Fruit fly (Drosophila melanogaster) whole organism, embryonic: ENCODE data around the gene Swip-1.
A peak's percentile ranks its signal among the peaks of the same experiment; 100 is the strongest.

Source experiments
- Atf6 ChIP-seq: fragments of 200-800 bp; sonication (Bioruptor generic); IDR thresholded peaks from 2 replicates; pipeline ENCODE4 v1.3.6; 2022; ENCODE audit warnings: missing biosample characterization, missing genetic modification characterization
- CG10267 ChIP-seq: fragments of 200-800 bp; sonication (Bioruptor generic); optimal IDR thresholded peaks from 2 replicates; lab custom pipeline; 2018; ENCODE audit warnings: missing biosample characterization, mild to moderate bottlenecking, missing genetic modification characterization, moderate library complexity
- CG10431 ChIP-seq: fragments of 200-800 bp; sonication (Bioruptor generic); optimal IDR thresholded peaks from 3 replicates; lab custom pipeline; 2018; ENCODE audit warnings: missing biosample characterization, mild to moderate bottlenecking, missing genetic modification characterization
- CG10565 ChIP-seq: fragments of 200-800 bp; sonication (Bioruptor generic); optimal IDR thresholded peaks from 3 replicates; lab custom pipeline; 2016; ENCODE audit warnings: missing biosample characterization, mild to moderate bottlenecking, missing genetic modification characterization
- CG11456 ChIP-seq: fragments of 200-800 bp; sonication (Bioruptor generic); IDR thresholded peaks from 3 replicates; pipeline ENCODE4 v1.3.6; 2022; ENCODE audit warnings: missing biosample characterization, missing genetic modification characterization
- CG12071 ChIP-seq: fragments of 200-800 bp; sonication (Bioruptor generic); optimal IDR thresholded peaks from 3 replicates; lab custom pipeline; 2018; ENCODE audit warnings: missing biosample characterization, mild to moderate bottlenecking, missing genetic modification characterization
- CG13287 ChIP-seq: fragments of 200-800 bp; sonication (Bioruptor generic); IDR thresholded peaks from 2 replicates; pipeline ENCODE4 v1.3.6; 2022; ENCODE audit warnings: missing biosample characterization, missing genetic modification characterization; ENCODE audit not compliant: partially characterized antibody
- CG14667 ChIP-seq: fragments of 200-800 bp; sonication (Bioruptor generic); IDR thresholded peaks from 2 replicates; pipeline ENCODE4 v1.3.6; 2022; ENCODE audit warnings: missing biosample characterization, missing genetic modification characterization
- CG15269 ChIP-seq: fragments of 200-800 bp; sonication (Bioruptor generic); optimal IDR thresholded peaks from 2 replicates; lab custom pipeline; 2018; ENCODE audit warnings: missing biosample characterization, mild to moderate bottlenecking, missing genetic modification characterization, moderate library complexity
- CG15601 ChIP-seq: fragments of 200-800 bp; sonication (Bioruptor generic); optimal IDR thresholded peaks from 3 replicates; lab custom pipeline; 2019; ENCODE audit warnings: missing biosample characterization, mild to moderate bottlenecking, missing genetic modification characterization, moderate library complexity
- CG2199 ChIP-seq: fragments of 200-800 bp; sonication (Bioruptor generic); IDR thresholded peaks from 3 replicates; pipeline ENCODE4 v1.3.6; 2022; ENCODE audit warnings: missing biosample characterization, missing genetic modification characterization
- CG2678 ChIP-seq: fragments of 200-800 bp; sonication (Bioruptor generic); optimal IDR thresholded peaks from 3 replicates; lab custom pipeline; 2019; ENCODE audit warnings: missing biosample characterization, mild to moderate bottlenecking, missing genetic modification characterization, moderate library complexity
- CG2712 ChIP-seq: fragments of 200-800 bp; optimal IDR thresholded peaks from 3 replicates; lab custom pipeline; 2019; ENCODE audit warnings: missing biosample characterization, mild to moderate bottlenecking, missing genetic modification characterization, moderate library complexity
- CG30020 ChIP-seq: fragments of 200-800 bp; optimal IDR thresholded peaks from 2 replicates; lab custom pipeline; 2019; ENCODE audit warnings: missing biosample characterization, mild to moderate bottlenecking, missing genetic modification characterization, moderate library complexity
- CG32532 ChIP-seq: fragments of 200-800 bp; sonication (Bioruptor generic); IDR thresholded peaks from 2 replicates; pipeline ENCODE4 v1.3.6; 2022; ENCODE audit warnings: missing biosample characterization, missing genetic modification characterization
- CG32767 ChIP-seq: fragments of 200-800 bp; sonication (Bioruptor generic); IDR thresholded peaks from 2 replicates; pipeline ENCODE4 v1.3.6; 2022; ENCODE audit warnings: missing biosample characterization, missing genetic modification characterization
- CG34376 ChIP-seq: fragments of 200-800 bp; sonication (Bioruptor generic); optimal IDR thresholded peaks from 2 replicates; lab custom pipeline; 2018; ENCODE audit warnings: missing biosample characterization, mild to moderate bottlenecking, missing genetic modification characterization
- CG4328 ChIP-seq: fragments of 200-800 bp; sonication (Bioruptor generic); optimal IDR thresholded peaks from 3 replicates; lab custom pipeline; 2017; ENCODE audit warnings: missing biosample characterization, missing genetic modification reagents, missing genetic modification characterization
- CG9215 ChIP-seq: fragments of 200-800 bp; sonication (Bioruptor generic); IDR thresholded peaks from 2 replicates; pipeline ENCODE4 v1.3.6; 2022; ENCODE audit warnings: missing biosample characterization, missing genetic modification characterization
- CrebB ChIP-seq: fragments of 200-800 bp; sonication (Bioruptor generic); optimal IDR thresholded peaks from 3 replicates; lab custom pipeline; 2018; ENCODE audit warnings: missing biosample characterization, mild to moderate bottlenecking, missing genetic modification characterization
- D ChIP-seq, 2 experiments: fragments of 200-800 bp in 1 of 2; fragments of >200 bp in 1 of 2; sonication (Bioruptor generic) in 1 of 2; optimal IDR thresholded peaks; 2 replicates in 1 of 2; 3 replicates in 1 of 2; lab custom pipeline; 2017; ENCODE audit warnings: mild to moderate bottlenecking in 1 of 2, missing biosample characterization in 1 of 2, missing genetic modification characterization in 1 of 2, missing genetic modification reagents in 1 of 2
- E2f2 ChIP-seq: fragments of 200-800 bp; sonication (Bioruptor generic); IDR thresholded peaks from 2 replicates; pipeline ENCODE4 v1.3.6; 2022; ENCODE audit warnings: missing biosample characterization, missing genetic modification characterization
- Hsf ChIP-seq: fragments of 200-800 bp; sonication (Bioruptor generic); optimal IDR thresholded peaks from 3 replicates; lab custom pipeline; 2016; ENCODE audit warnings: missing biosample characterization, missing genetic modification characterization
- Lim3 ChIP-seq: fragments of 200-800 bp; sonication (Bioruptor generic); IDR thresholded peaks from 2 replicates; pipeline ENCODE4 v1.3.6; 2022; ENCODE audit warnings: missing biosample characterization, missing genetic modification characterization
- MTF-1 ChIP-seq: fragments of 200-800 bp; sonication (Bioruptor generic); optimal IDR thresholded peaks from 2 replicates; lab custom pipeline; 2018; ENCODE audit warnings: missing biosample characterization, mild to moderate bottlenecking, missing genetic modification characterization, borderline replicate concordance
- Myb ChIP-seq: fragments of 200-800 bp; sonication (Bioruptor generic); optimal IDR thresholded peaks from 2 replicates; lab custom pipeline; 2016; ENCODE audit warnings: missing biosample characterization, missing genetic modification characterization
- Nf-YC ChIP-seq: fragments of 200-800 bp; optimal IDR thresholded peaks from 3 replicates; lab custom pipeline; 2019; ENCODE audit warnings: missing biosample characterization, mild to moderate bottlenecking, missing genetic modification characterization, moderate library complexity
- PHDP ChIP-seq: fragments of 200-800 bp; sonication (Bioruptor generic); optimal IDR thresholded peaks from 3 replicates; lab custom pipeline; 2018; ENCODE audit warnings: missing biosample characterization, mild to moderate bottlenecking, missing genetic modification characterization, moderate library complexity
- TFAM ChIP-seq: fragments of 200-800 bp; sonication (Bioruptor generic); optimal IDR thresholded peaks from 2 replicates; lab custom pipeline; 2017; ENCODE audit warnings: missing biosample characterization, missing genetic modification characterization, inconsistent platforms
- abd-A ChIP-seq: fragments of 200-800 bp; sonication (Bioruptor generic); optimal IDR thresholded peaks from 3 replicates; lab custom pipeline; 2019; ENCODE audit warnings: missing biosample characterization, mild to moderate bottlenecking, missing genetic modification characterization, moderate library complexity
- ara ChIP-seq: fragments of 200-800 bp; sonication (Bioruptor generic); IDR thresholded peaks from 2 replicates; pipeline ENCODE4 v1.3.6; 2022; ENCODE audit warnings: missing biosample characterization, missing genetic modification characterization
- bcd ChIP-seq: fragments of 200-800 bp; sonication (Bioruptor generic); optimal IDR thresholded peaks from 2 replicates; lab custom pipeline; 2017; ENCODE audit warnings: missing biosample characterization, mild to moderate bottlenecking, missing genetic modification characterization
- cg ChIP-seq: fragments of 200-800 bp; sonication (Bioruptor generic); optimal IDR thresholded peaks from 3 replicates; lab custom pipeline; 2019; ENCODE audit warnings: missing biosample characterization, mild to moderate bottlenecking, missing genetic modification characterization, moderate library complexity
- eve ChIP-seq, 2 experiments: fragments of >200 bp; optimal IDR thresholded peaks; 2 replicates each; lab custom pipeline; 2017; ENCODE audit warnings: missing biosample characterization in 2 of 2, missing genetic modification characterization in 2 of 2
- exex ChIP-seq: fragments of 200-800 bp; sonication (Bioruptor generic); optimal IDR thresholded peaks from 4 replicates; lab custom pipeline; 2018; ENCODE audit warnings: missing biosample characterization, mild to moderate bottlenecking, missing genetic modification characterization, moderate library complexity
- gsb-n ChIP-seq: fragments of 200-800 bp; sonication (Bioruptor generic); optimal IDR thresholded peaks from 3 replicates; lab custom pipeline; 2018; ENCODE audit warnings: missing biosample characterization, mild to moderate bottlenecking, missing genetic modification characterization
- hkb ChIP-seq, 2 experiments: fragments of 200-800 bp in 1 of 2; fragments of >200 bp in 1 of 2; sonication (Bioruptor generic) in 1 of 2; IDR thresholded peaks in 1 of 2; optimal IDR thresholded peaks in 1 of 2; 2 replicates each; pipeline versions ENCODE4 v1.3.6 to Lab custom; 2017 to 2022; ENCODE audit warnings: missing biosample characterization in 1 of 2, missing genetic modification characterization in 1 of 2
- ken ChIP-seq: fragments of 200-800 bp; sonication (Bioruptor generic); IDR thresholded peaks from 3 replicates; pipeline ENCODE4 v1.3.6; 2022; ENCODE audit warnings: missing biosample characterization, missing genetic modification characterization
- lilli ChIP-seq: fragments of 200-800 bp; sonication (Bioruptor generic); optimal IDR thresholded peaks from 3 replicates; lab custom pipeline; 2016; ENCODE audit warnings: missing biosample characterization, missing genetic modification characterization
- mirr ChIP-seq: fragments of 200-800 bp; sonication (Bioruptor generic); optimal IDR thresholded peaks from 3 replicates; lab custom pipeline; 2018; ENCODE audit warnings: missing biosample characterization, mild to moderate bottlenecking, missing genetic modification characterization
- odd ChIP-seq: fragments of 200-800 bp; sonication (Bioruptor generic); optimal IDR thresholded peaks from 2 replicates; lab custom pipeline; 2017; ENCODE audit warnings: missing biosample characterization, mild to moderate bottlenecking, missing genetic modification characterization
- org-1 ChIP-seq: fragments of 200-800 bp; sonication (Bioruptor generic); optimal IDR thresholded peaks from 2 replicates; lab custom pipeline; 2017; ENCODE audit warnings: missing biosample characterization, missing genetic modification characterization
- sd ChIP-seq: fragments of 200-800 bp; sonication (Bioruptor generic); optimal IDR thresholded peaks from 3 replicates; lab custom pipeline; 2018; ENCODE audit warnings: missing biosample characterization, mild to moderate bottlenecking, missing genetic modification characterization, moderate library complexity
- sim ChIP-seq: fragments of 200-800 bp; sonication (Bioruptor generic); IDR thresholded peaks from 2 replicates; pipeline ENCODE4 v1.3.6; 2022; ENCODE audit warnings: missing biosample characterization, missing genetic modification characterization
- tgo ChIP-seq: fragments of 200-800 bp; sonication (Bioruptor generic); IDR thresholded peaks from 3 replicates; pipeline ENCODE4 v1.3.6; 2022; ENCODE audit warnings: missing biosample characterization, missing genetic modification characterization

Swip-1 gene

DNA sequence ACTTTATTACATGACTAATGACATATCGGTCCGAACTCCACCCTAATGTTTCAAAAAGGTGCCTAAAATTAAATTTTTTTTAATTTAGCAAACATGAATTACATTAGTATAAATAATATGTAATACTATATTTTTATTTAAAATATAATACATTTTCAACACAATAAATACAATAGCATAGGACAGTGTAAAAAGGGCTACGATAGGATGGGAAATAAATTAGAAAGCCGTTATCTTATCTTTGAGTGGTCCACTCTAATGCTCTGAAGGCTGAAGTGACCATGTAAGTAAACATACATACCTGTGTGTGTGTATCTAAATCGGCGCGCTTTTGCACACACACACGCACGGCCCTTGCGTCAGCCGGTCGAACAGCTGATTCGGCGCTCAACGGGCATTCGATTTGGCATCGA lies 15.9 kb upstream of the Swip-1 start, which contains the start of gene CG31793 (continued):
- TF ChIP-seq CG10267 (tag; lab: Kevin White, UChicago) (peak; percentile 40), CG15601 (no peak), CG32767 (peak; percentile 57), E2f2 (peak; percentile 48; the same call in 1 of the 2 replicates), hkb (optimal IDR thresholded peaks at IDR 0.05; lab: Kevin White, UChicago) (no peak), hkb (GFP tag; IDR thresholded peaks at IDR 0.05; lab: Robert Waterston, UW) (peak; percentile 63), Hsf (no peak), lilli (peak; percentile 25), odd (GFP tag; lab: Kevin White, UChicago) (peak; percentile 46), bcd (GFP tag; lab: Kevin White, UChicago) (peak; percentile 31), eve (GFP tag; optimal IDR thresholded peaks at IDR 0.05; lab: Kevin White, UChicago) (no peak), TFAM (GFP tag; lab: Kevin White, UChicago) (no peak)

DNA sequence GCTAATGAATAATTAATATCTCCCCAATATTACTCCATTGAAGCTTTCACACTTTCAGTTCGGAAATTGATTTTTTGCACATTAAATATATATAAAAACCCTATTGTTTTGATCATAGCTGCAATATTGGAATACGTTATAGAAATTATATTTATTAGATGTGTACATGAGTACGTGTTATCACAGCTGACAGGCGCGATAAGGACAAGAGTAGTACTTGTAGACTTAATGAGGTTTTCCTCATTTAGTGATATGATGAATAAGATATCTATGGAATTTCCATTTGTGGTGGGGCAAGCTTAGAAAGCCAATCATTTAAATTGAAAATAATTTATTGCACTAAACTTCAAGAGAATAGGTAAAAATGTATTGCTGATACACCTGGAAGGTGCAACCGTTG lies 15.4 kb upstream of the Swip-1 start:
- no peak for TF ChIP-seq tgo (GFP tag; lab: Robert Waterston, UW)
- TF ChIP-seq sim (GFP tag; lab: Robert Waterston, UW) = no peak
- no peak for TF ChIP-seq CG13287 (GFP tag; lab: Robert Waterston, UW)
- no peak for TF ChIP-seq Myb
- TF ChIP-seq CG32532 (GFP tag; lab: Robert Waterston, UW) = no peak
- TF ChIP-seq CG12071 (GFP tag; lab: Kevin White, UChicago) = no peak
- TF ChIP-seq mirr (GFP tag; lab: Kevin White, UChicago) = peak; percentile 62
- peak; percentile 66 for TF ChIP-seq exex (tag; lab: Kevin White, UChicago)
- TF ChIP-seq, all 482 proteins: peak for 2

DNA sequence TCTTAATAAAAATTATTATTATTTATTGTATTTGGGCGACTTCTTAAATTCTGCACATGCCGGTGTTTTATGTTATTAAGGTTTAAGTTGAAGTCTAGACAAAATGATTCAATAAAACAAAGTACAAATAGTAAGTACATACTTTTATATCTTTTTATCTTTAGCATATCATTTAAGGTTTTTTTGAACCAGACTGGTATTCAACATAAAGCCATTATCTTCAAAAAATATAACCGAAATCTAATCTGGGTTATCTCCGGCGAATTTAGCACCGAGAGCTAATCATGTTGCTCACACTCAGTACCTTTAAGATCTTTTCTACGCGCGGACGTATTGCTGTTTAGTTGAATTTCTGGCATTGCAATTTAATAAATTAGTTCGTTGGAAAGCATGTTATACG lies 10.1 kb upstream of the Swip-1 start, which contains the start of gene CG31792:
CG31792 (plus strand) TSS at position 301 of the 400 bp plus-strand sequence.
- no peak for TF ChIP-seq CG4328 (GFP tag; lab: Kevin White, UChicago)
- peak; percentile 3 for TF ChIP-seq CG2678 (tag; lab: Kevin White, UChicago)
- peak; percentile 18 for TF ChIP-seq CG15269
- no peak for TF ChIP-seq PHDP
- TF ChIP-seq exex (tag; lab: Kevin White, UChicago) = peak; percentile 48
- no peak for TF ChIP-seq Lim3 (GFP tag; lab: Robert Waterston, UW)
- peak; percentile 4 for TF ChIP-seq sd (tag; lab: Kevin White, UChicago)
- TF ChIP-seq CG34376 (GFP tag; lab: Kevin White, UChicago) = peak; percentile 12

DNA sequence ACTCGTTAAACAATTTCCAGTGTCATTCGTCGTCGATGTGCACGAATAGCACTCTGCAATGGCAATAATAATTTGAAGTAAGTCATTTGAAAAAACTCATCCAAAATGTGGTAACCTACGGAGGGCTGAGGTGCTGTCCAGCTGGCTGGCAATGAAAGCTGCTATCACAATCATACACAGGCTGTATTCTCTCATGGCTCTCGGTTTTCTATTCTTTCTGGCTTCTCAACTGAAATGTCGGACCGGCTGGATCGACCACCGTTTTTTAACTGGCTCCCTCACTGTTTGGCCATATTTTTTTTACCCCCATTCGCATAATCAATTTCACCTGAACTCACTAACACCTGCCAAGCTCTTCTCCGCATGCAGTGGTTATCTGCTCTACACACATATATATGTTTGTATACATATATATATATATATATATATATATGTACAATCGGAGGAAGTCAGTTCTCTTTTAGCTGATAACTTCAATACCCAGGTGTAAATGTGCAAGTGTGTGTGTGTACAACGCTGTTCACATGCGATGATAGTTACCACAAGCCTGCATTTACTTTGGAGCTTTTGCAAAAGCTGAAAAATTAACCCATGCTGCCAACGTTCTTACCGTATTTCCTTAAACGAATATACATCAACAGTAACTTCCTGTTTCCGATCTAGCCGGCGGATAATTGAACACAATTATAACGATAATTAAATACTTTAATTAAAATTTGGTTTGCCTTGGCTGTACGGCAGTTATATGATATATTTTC lies 8.8 kb upstream of the Swip-1 start, which contains the start of gene CG10650:
CG10650 (minus strand) TSS at position 275 of the 758 bp plus-strand sequence.
- TF ChIP-seq ara (no peak), CG30020 (no peak), CG2199 (0 out of 3 replicates have a peak, but pooled peaks have one; percentile 34), Atf6 (GFP tag; lab: Robert Waterston, UW) (no peak), CG10431 (GFP tag; lab: Kevin White, UChicago) (no peak), cg (GFP tag; lab: Kevin White, UChicago) (peak; percentile 67), MTF-1 (GFP tag; lab: Kevin White, UChicago) (no peak), D (optimal IDR thresholded peaks at IDR 0.05; lab: Kevin White, UChicago) (no peak), D (GFP tag; optimal IDR thresholded peaks at IDR 0.05; lab: Kevin White, UChicago) (no peak), ken (GFP tag; lab: Robert Waterston, UW) (no peak), Nf-YC (tag; lab: Kevin White, UChicago) (peak; percentile 12), CrebB (tag; lab: Kevin White, UChicago) (no peak), org-1 (GFP tag; lab: Kevin White, UChicago) (no peak), CG11456 (GFP tag; lab: Robert Waterston, UW) (no peak), abd-A (tag; lab: Kevin White, UChicago) (no peak), CG9215 (GFP tag; lab: Robert Waterston, UW) (no peak), CG10565 (GFP tag; lab: Kevin White, UChicago) (no peak), gsb-n (tag; lab: Kevin White, UChicago) (no peak), CG14667 (GFP tag; lab: Robert Waterston, UW) (no peak), CG2712 (no peak)
